Fruit fly (Drosophila melanogaster) whole organism, pupa: ENCODE results near the gene MESR3.

Experiments
- CG10348 ChIP-seq: fragments of 200-800 bp; sonication (Bioruptor generic); IDR thresholded peaks from 2 replicates; pipeline ENCODE4 v1.3.6; 2022; ENCODE audit warnings: missing biosample characterization, missing genetic modification characterization
- CG12605 ChIP-seq: fragments of 200-800 bp; sonication (Bioruptor generic); IDR thresholded peaks from 2 replicates; pipeline ENCODE4 v1.3.6; 2022; ENCODE audit warnings: missing biosample characterization, missing genetic modification characterization
- CG13204 ChIP-seq: fragments of 200-800 bp; sonication (Bioruptor generic); optimal IDR thresholded peaks from 2 replicates; lab custom pipeline; 2018; ENCODE audit warnings: missing biosample characterization, mild to moderate bottlenecking, missing genetic modification characterization, moderate library complexity
- CG14655 ChIP-seq: fragments of 200-800 bp; sonication (Bioruptor generic); optimal IDR thresholded peaks from 3 replicates; lab custom pipeline; 2017; ENCODE audit warnings: mild to moderate bottlenecking, missing biosample characterization, missing genetic modification reagents, missing genetic modification characterization
- CG15710 ChIP-seq: fragments of 200-800 bp; sonication (Bioruptor generic); optimal IDR thresholded peaks from 2 replicates; lab custom pipeline; 2018; ENCODE audit warnings: missing biosample characterization, mild to moderate bottlenecking, missing genetic modification characterization, moderate library complexity
- CG17806 ChIP-seq: fragments of 200-800 bp; sonication (Bioruptor generic); optimal IDR thresholded peaks from 2 replicates; lab custom pipeline; 2018; ENCODE audit warnings: missing biosample characterization, mild to moderate bottlenecking, missing genetic modification characterization, moderate library complexity
- CG32121 ChIP-seq: fragments of 200-800 bp; sonication (Bioruptor generic); IDR thresholded peaks from 2 replicates; pipeline ENCODE4 v1.3.6; 2022; ENCODE audit warnings: missing biosample characterization, missing genetic modification characterization
- CG34367 ChIP-seq: fragments of 200-800 bp; sonication (Bioruptor generic); optimal IDR thresholded peaks from 2 replicates; lab custom pipeline; 2018; ENCODE audit warnings: missing biosample characterization, mild to moderate bottlenecking, missing genetic modification characterization
- CG4496 ChIP-seq: fragments of 200-800 bp; sonication (Bioruptor generic); IDR thresholded peaks from 3 replicates; pipeline ENCODE4 v1.3.6; 2022; ENCODE audit warnings: missing biosample characterization, missing genetic modification characterization
- CG8159 ChIP-seq: fragments of 200-800 bp; sonication (Bioruptor generic); optimal IDR thresholded peaks from 3 replicates; lab custom pipeline; 2018; ENCODE audit warnings: missing biosample characterization, mild to moderate bottlenecking, missing genetic modification characterization, moderate library complexity
- CG8301 ChIP-seq: fragments of 200-800 bp; sonication (Bioruptor generic); optimal IDR thresholded peaks from 2 replicates; lab custom pipeline; 2018; ENCODE audit warnings: missing biosample characterization, mild to moderate bottlenecking, missing genetic modification characterization
- CG9948 ChIP-seq: fragments of 200-800 bp; sonication (Bioruptor generic); optimal IDR thresholded peaks from 2 replicates; lab custom pipeline; 2018; ENCODE audit warnings: missing biosample characterization, mild to moderate bottlenecking, missing genetic modification characterization, moderate library complexity
- D1 ChIP-seq: fragments of 200-800 bp; sonication (Bioruptor generic); optimal IDR thresholded peaks from 2 replicates; lab custom pipeline; 2018; ENCODE audit warnings: missing biosample characterization, mild to moderate bottlenecking, missing genetic modification characterization, moderate library complexity
- EcR ChIP-seq: fragments of 200-800 bp; sonication (Bioruptor generic); optimal IDR thresholded peaks from 3 replicates; lab custom pipeline; 2019; ENCODE audit warnings: missing biosample characterization, missing genetic modification characterization, mild to moderate bottlenecking, moderate library complexity, missing genetic modification reagents
- Ets98B ChIP-seq: fragments of 200-800 bp; sonication (Bioruptor generic); IDR thresholded peaks from 2 replicates; pipeline ENCODE4 v1.3.6; 2022; ENCODE audit warnings: missing biosample characterization, missing genetic modification characterization
- Pif1A ChIP-seq: fragments of 200-800 bp; sonication (Bioruptor generic); optimal IDR thresholded peaks from 3 replicates; lab custom pipeline; 2016; ENCODE audit warnings: missing biosample characterization, missing genetic modification characterization
- Pif1B ChIP-seq: fragments of 200-800 bp; sonication (Bioruptor generic); optimal IDR thresholded peaks from 3 replicates; lab custom pipeline; 2016; ENCODE audit warnings: missing biosample characterization, missing genetic modification characterization
- Snoo ChIP-seq: fragments of 200-800 bp; sonication (Bioruptor generic); optimal IDR thresholded peaks from 3 replicates; lab custom pipeline; 2017; ENCODE audit warnings: missing biosample characterization, mild to moderate bottlenecking, missing genetic modification characterization, inconsistent platforms
- fd96Ca ChIP-seq: fragments of 200-800 bp; sonication (Bioruptor generic); IDR thresholded peaks from 3 replicates; pipeline ENCODE4 v1.3.6; 2022; ENCODE audit warnings: missing biosample characterization, missing genetic modification characterization
- gl ChIP-seq: fragments of 200-800 bp; sonication (Bioruptor generic); optimal IDR thresholded peaks from 2 replicates; lab custom pipeline; 2018; ENCODE audit warnings: missing biosample characterization, mild to moderate bottlenecking, missing genetic modification characterization
- rn ChIP-seq: fragments of 200-800 bp; sonication (Bioruptor generic); IDR thresholded peaks from 2 replicates; pipeline ENCODE4 v1.3.6; 2022; ENCODE audit warnings: missing biosample characterization, missing genetic modification characterization

The MESR3 gene

dm6 chr2L:18656691-18657237 lies 39.7 kb downstream of the MESR3 start:
- TF ChIP-seq D1 (tag; lab: Kevin White, UChicago) (no peak), Pif1B (no peak), CG12605 (GFP tag; lab: Robert Waterston, UW) (no peak), rn (GFP tag; lab: Robert Waterston, UW) (no peak), CG34367 (tag; lab: Kevin White, UChicago) (no peak), EcR (no peak), CG10348 (GFP tag; lab: Robert Waterston, UW) (no peak), fd96Ca (no peak), CG8159 (tag; lab: Kevin White, UChicago) (no peak), CG17806 (no peak), Snoo (tag; lab: Kevin White, UChicago) (no peak), CG9948 (tag; lab: Kevin White, UChicago) (no peak), CG8301 (tag; lab: Kevin White, UChicago) (no peak), CG4496 (GFP tag; lab: Robert Waterston, UW) (no peak)

- TF ChIP-seq Ets98B (GFP tag; lab: Robert Waterston, UW) (no peak), CG14655 (GFP tag; lab: Kevin White, UChicago) (no peak), CG34367 (tag; lab: Kevin White, UChicago) (no peak), CG4496 (GFP tag; lab: Robert Waterston, UW) (no peak), Pif1A (no peak), Pif1B (no peak), gl (tag; lab: Kevin White, UChicago) (no peak), CG12605 (GFP tag; lab: Robert Waterston, UW) (no peak), CG13204 (GFP tag; lab: Kevin White, UChicago) (no peak), EcR (no peak), D1 (tag; lab: Kevin White, UChicago) (no peak), Snoo (tag; lab: Kevin White, UChicago) (no peak)
Observed at dm6 chr2L:18658108-18658507, 41.1 kb downstream of the MESR3 start.

DNA sequence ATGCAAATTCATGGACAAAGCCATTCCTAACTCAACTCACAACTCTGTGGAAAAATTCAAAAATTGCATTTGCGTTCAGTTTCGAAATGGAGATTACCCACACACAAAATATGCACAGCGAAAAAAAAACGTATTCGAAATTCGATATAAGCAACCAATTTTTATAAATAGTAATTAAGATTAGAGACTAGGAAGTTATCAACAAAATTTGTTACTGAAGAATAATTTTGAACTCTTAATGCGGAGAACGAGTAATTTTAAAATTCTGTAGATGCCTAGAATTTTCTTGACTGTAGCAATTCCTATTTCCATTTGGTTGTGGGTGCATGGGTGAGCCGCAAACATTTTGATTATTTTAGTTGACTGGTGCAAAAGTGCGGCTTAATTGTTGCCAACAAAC lies 46.3 kb downstream of the MESR3 start:
- TF ChIP-seq CG9948 (tag; lab: Kevin White, UChicago) (peak; percentile 32), CG32121 (GFP tag; lab: Robert Waterston, UW) (peak; percentile 35; the same call in 1 of the 2 replicates), CG4496 (GFP tag; lab: Robert Waterston, UW) (peak; percentile 34; the same call in 1 of the 3 replicates), CG13204 (GFP tag; lab: Kevin White, UChicago) (no peak), Ets98B (GFP tag; lab: Robert Waterston, UW) (peak; percentile 49), CG14655 (GFP tag; lab: Kevin White, UChicago) (peak; percentile 49), rn (GFP tag; lab: Robert Waterston, UW) (no peak), CG10348 (GFP tag; lab: Robert Waterston, UW) (no peak), CG17806 (peak; percentile 23), Pif1A (peak; percentile 28), CG8301 (tag; lab: Kevin White, UChicago) (peak; percentile 35)

DNA sequence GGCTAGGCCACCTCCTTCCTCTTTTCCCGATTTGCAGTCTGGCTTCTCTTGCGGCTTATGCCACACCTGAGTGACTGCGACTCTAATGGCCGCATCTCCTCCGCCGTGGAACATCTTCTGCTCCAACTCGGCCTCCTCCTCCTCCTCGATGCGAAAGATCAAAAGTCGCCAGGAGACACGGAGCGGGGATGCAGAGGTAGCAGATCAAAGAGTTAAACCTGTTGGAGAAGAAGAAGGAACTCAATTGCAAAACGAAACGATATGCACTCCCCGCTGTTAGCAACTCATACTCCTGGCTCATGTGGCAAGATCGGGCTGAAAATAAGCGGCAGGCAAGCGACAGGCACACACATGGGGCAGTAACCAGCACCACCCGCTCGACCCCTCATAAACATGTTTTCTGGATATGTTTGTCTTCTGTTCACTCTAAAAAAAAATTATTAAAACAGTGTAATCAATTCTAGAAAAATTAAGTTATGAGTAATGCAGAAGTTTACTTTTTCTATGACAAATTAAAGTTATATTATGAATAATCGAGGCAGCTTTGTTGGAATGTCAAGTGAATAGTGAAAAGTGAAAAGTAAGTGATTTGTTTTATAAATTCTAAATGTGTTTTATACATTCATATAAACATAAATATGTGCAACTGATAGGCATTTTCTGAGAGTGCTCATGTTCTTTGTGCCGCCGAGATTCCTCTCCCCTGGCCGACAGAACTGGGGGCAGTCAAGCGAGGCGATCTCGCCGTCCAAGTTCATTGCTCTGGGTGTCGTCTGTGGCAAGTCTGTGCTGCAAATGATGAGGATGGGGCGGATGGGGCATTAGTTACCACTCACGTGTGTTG lies 47.9 kb downstream of the MESR3 start:
- TF ChIP-seq CG8301 (tag; lab: Kevin White, UChicago) (peak; percentile 88), CG13204 (GFP tag; lab: Kevin White, UChicago) (peak; percentile 70), D1 (tag; lab: Kevin White, UChicago) (peak; percentile 77), Ets98B (GFP tag; lab: Robert Waterston, UW) (no peak; the same call in 1 of the 2 replicates), Pif1A (peak; percentile 61), CG17806 (peak; percentile 87), CG8159 (tag; lab: Kevin White, UChicago) (peak; percentile 92), Pif1B (peak; percentile 31), CG9948 (tag; lab: Kevin White, UChicago) (peak; percentile 89), CG10348 (GFP tag; lab: Robert Waterston, UW) (no peak), EcR (peak; percentile 96), fd96Ca (0 out of 3 replicates have a peak, but pooled peaks have one; percentile 18), CG15710 (tag; lab: Kevin White, UChicago) (peak; percentile 86), CG32121 (GFP tag; lab: Robert Waterston, UW) (no peak), CG14655 (GFP tag; lab: Kevin White, UChicago) (peak; percentile 92), gl (tag; lab: Kevin White, UChicago) (peak; percentile 49), CG34367 (tag; lab: Kevin White, UChicago) (peak; percentile 83), rn (GFP tag; lab: Robert Waterston, UW) (no peak), CG4496 (GFP tag; lab: Robert Waterston, UW) (peak; percentile 20; the same call in 2 of the 3 replicates), CG12605 (GFP tag; lab: Robert Waterston, UW) (no peak; the same call in 1 of the 2 replicates), Snoo (tag; lab: Kevin White, UChicago) (peak; percentile 82)

- TF ChIP-seq Pif1A (no peak), D1 (tag; lab: Kevin White, UChicago) (peak; percentile 47), gl (tag; lab: Kevin White, UChicago) (no peak), Pif1B (no peak), CG4496 (GFP tag; lab: Robert Waterston, UW) (no peak)
Observed at dm6 chr2L:18665952-18666606, 49.0 kb downstream of the MESR3 start.
